Worm (Caenorhabditis elegans): ENCODE results near the gene dpy-26.

DNA sequence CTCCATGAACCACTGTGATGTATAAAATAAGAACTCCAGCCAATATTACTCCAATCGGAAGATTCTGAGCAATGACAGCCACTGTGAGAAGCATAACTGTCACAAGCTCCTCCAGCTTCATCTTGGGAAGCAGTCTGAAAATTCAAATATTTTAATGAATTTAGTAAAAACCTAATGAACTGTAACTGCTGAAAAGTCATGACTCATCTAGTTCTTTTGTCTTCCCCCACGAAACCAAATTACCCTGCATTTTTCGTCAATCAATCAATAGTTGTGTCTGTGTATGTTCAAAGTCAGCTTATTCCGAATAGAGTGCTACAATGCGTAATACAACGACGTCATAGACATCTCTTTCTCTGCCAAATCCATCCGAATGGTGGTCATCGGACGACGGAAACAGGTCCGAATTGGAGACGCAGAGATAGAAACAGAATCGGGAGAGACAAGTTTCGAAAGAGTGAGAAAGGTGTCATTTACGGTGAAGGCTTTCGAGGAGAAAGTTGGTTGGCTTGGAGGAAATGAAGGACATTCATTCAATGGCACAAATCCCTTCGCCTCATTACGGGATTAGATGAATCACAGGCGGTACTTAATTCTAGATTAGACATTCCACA, 54.4 kb downstream of the dpy-26 start:
- peak; percentile 54 for TF ChIP-seq ref-2 (tag; optimal IDR thresholded peaks at IDR 0.05)
- no peak for TF ChIP-seq tbx-2 (tag; optimal IDR thresholded peaks at IDR 0.05)
- no peak for TF ChIP-seq ceh-14 (tag; optimal IDR thresholded peaks at IDR 0.05)
- no peak for TF ChIP-seq pha-4 (tag; optimal IDR thresholded peaks at IDR 0.05)
- no peak for TF ChIP-seq ztf-16 (tag; optimal IDR thresholded peaks at IDR 0.05)
- no peak for TF ChIP-seq tbx-7 (tag; optimal IDR thresholded peaks at IDR 0.05)
